Worm (Caenorhabditis elegans) whole organism, mixed stage, embryonic: ENCODE measurements around the gene F13H10.5.

Source experiments
- M03D4.4 ChIP-seq: sonication (generic microtip); optimal IDR thresholded peaks from 2 replicates; lab custom pipeline; 2017; ENCODE audit warnings: mild to moderate bottlenecking, missing genetic modification characterization, missing compliant biosample characterization
- bed-3 ChIP-seq: fragments of 200-800 bp; sonication (Bioruptor generic); optimal IDR thresholded peaks from 3 replicates; lab custom pipeline; 2018; ENCODE audit warnings: mild to moderate bottlenecking, missing genetic modification characterization, moderate library complexity, missing compliant biosample characterization
- blmp-1 ChIP-seq: fragments of 150-350 bp; optimal IDR thresholded peaks from 2 replicates; lab custom pipeline; 2014; ENCODE audit warnings: missing biosample characterization, missing genetic modification characterization
- ceh-39 ChIP-seq: fragments of 150-350 bp; optimal IDR thresholded peaks from 2 replicates; lab custom pipeline; 2014; ENCODE audit warnings: missing biosample characterization, missing genetic modification characterization
- ceh-43 ChIP-seq: fragments of 200-800 bp; sonication (Bioruptor generic); optimal IDR thresholded peaks from 2 replicates; lab custom pipeline; 2018; ENCODE audit warnings: mild to moderate bottlenecking, missing genetic modification characterization, moderate library complexity, missing compliant biosample characterization
- ceh-83 ChIP-seq: fragments of 200-800 bp; sonication (Bioruptor generic); optimal IDR thresholded peaks from 2 replicates; lab custom pipeline; 2018; ENCODE audit warnings: mild to moderate bottlenecking, missing genetic modification characterization, missing compliant biosample characterization
- ces-1 ChIP-seq: fragments of 150-350 bp; optimal IDR thresholded peaks from 2 replicates; lab custom pipeline; 2014; ENCODE audit warnings: missing biosample characterization, missing genetic modification reagents, missing genetic modification characterization
- cnd-1 ChIP-seq: fragments of 200-800 bp; sonication (Bioruptor generic); optimal IDR thresholded peaks from 2 replicates; lab custom pipeline; 2018; ENCODE audit warnings: mild to moderate bottlenecking, missing genetic modification characterization, missing compliant biosample characterization
- drap-1 ChIP-seq: fragments of 200-800 bp; sonication (Bioruptor generic); optimal IDR thresholded peaks from 3 replicates; lab custom pipeline; 2018; ENCODE audit warnings: mild to moderate bottlenecking, missing genetic modification characterization, missing compliant biosample characterization
- elt-1 ChIP-seq: sonication (generic microtip); optimal IDR thresholded peaks from 2 replicates; lab custom pipeline; 2017; ENCODE audit warnings: missing genetic modification characterization, mild to moderate bottlenecking, missing compliant biosample characterization, antibody characterized with exemption, moderate library complexity, borderline replicate concordance; ENCODE audit not compliant: insufficient read depth
- elt-3 ChIP-seq: fragments of 150-350 bp; optimal IDR thresholded peaks from 2 replicates; lab custom pipeline; 2014; ENCODE audit warnings: missing biosample characterization, missing genetic modification characterization
- flh-1 ChIP-seq: fragments of 200-800 bp; sonication (Bioruptor generic); optimal IDR thresholded peaks from 2 replicates; lab custom pipeline; 2018; ENCODE audit warnings: mild to moderate bottlenecking, missing genetic modification characterization, moderate library complexity, missing compliant biosample characterization
- ham-2 ChIP-seq: fragments of 200-800 bp; sonication (Bioruptor generic); optimal IDR thresholded peaks from 2 replicates; lab custom pipeline; 2018; ENCODE audit warnings: mild to moderate bottlenecking, missing genetic modification characterization, missing compliant biosample characterization
- hlh-1 ChIP-seq: fragments of 150-350 bp; optimal IDR thresholded peaks from 2 replicates; lab custom pipeline; 2014; ENCODE audit warnings: missing biosample characterization, missing genetic modification reagents, missing genetic modification characterization
- lin-13 ChIP-seq: fragments of 150-350 bp; optimal IDR thresholded peaks from 2 replicates; lab custom pipeline; 2014; ENCODE audit warnings: missing biosample characterization, missing genetic modification characterization
- lin-32 ChIP-seq: fragments of 200-800 bp; sonication (Bioruptor generic); optimal IDR thresholded peaks from 2 replicates; lab custom pipeline; 2018; ENCODE audit warnings: mild to moderate bottlenecking, missing genetic modification characterization, missing compliant biosample characterization
- lsy-2 ChIP-seq: fragments of 150-350 bp; optimal IDR thresholded peaks from 2 replicates; lab custom pipeline; 2014; ENCODE audit warnings: missing biosample characterization, missing genetic modification characterization
- mab-5 ChIP-seq: fragments of 150-350 bp; optimal IDR thresholded peaks from 2 replicates; lab custom pipeline; 2014; ENCODE audit warnings: missing biosample characterization, missing genetic modification characterization
- mep-1 ChIP-seq: fragments of 150-350 bp; optimal IDR thresholded peaks from 2 replicates; lab custom pipeline; 2017; ENCODE audit warnings: missing biosample characterization, missing genetic modification reagents, missing genetic modification characterization, inconsistent platforms
- mls-2 ChIP-seq: sonication (generic microtip); optimal IDR thresholded peaks from 2 replicates; lab custom pipeline; 2016; ENCODE audit warnings: mild to moderate bottlenecking, missing genetic modification characterization, moderate library complexity, missing compliant biosample characterization
- nhr-12 ChIP-seq: fragments of 150-350 bp; optimal IDR thresholded peaks from 2 replicates; lab custom pipeline; 2014; ENCODE audit warnings: missing biosample characterization, missing genetic modification characterization
- nhr-2 ChIP-seq: fragments of 150-350 bp; optimal IDR thresholded peaks from 2 replicates; lab custom pipeline; 2014; ENCODE audit warnings: missing biosample characterization, missing genetic modification characterization
- nhr-237 ChIP-seq: fragments of 150-350 bp; optimal IDR thresholded peaks from 2 replicates; lab custom pipeline; 2014; ENCODE audit warnings: missing biosample characterization, missing genetic modification characterization
- nhr-28 ChIP-seq: fragments of 150-350 bp; optimal IDR thresholded peaks from 2 replicates; lab custom pipeline; 2014; ENCODE audit warnings: missing biosample characterization, missing genetic modification characterization
- nhr-76 ChIP-seq: sonication (generic microtip); optimal IDR thresholded peaks from 2 replicates; lab custom pipeline; 2017; ENCODE audit warnings: missing biosample characterization, missing genetic modification characterization
- pha-4 ChIP-seq: fragments of 150-350 bp; optimal IDR thresholded peaks from 2 replicates; lab custom pipeline; 2018; ENCODE audit warnings: missing biosample characterization, missing genetic modification reagents, missing genetic modification characterization
- sem-2 ChIP-seq: fragments of 200-800 bp; sonication (Bioruptor generic); optimal IDR thresholded peaks from 2 replicates; lab custom pipeline; 2018; ENCODE audit warnings: mild to moderate bottlenecking, missing genetic modification characterization, missing compliant biosample characterization
- sptf-1 ChIP-seq: sonication (generic microtip); optimal IDR thresholded peaks from 2 replicates; lab custom pipeline; 2017; ENCODE audit warnings: mild to moderate bottlenecking, missing genetic modification characterization, moderate library complexity, missing compliant biosample characterization
- unc-120 ChIP-seq: sonication (generic microtip); optimal IDR thresholded peaks from 2 replicates; lab custom pipeline; 2017; ENCODE audit warnings: missing genetic modification characterization, missing compliant biosample characterization; ENCODE audit not compliant: poor library complexity, severe bottlenecking
- unc-39 ChIP-seq: fragments of 150-350 bp; optimal IDR thresholded peaks from 2 replicates; lab custom pipeline; 2014; ENCODE audit warnings: missing biosample characterization, missing genetic modification characterization
- unc-62 ChIP-seq: fragments of 150-350 bp; optimal IDR thresholded peaks from 2 replicates; lab custom pipeline; 2014; ENCODE audit warnings: missing biosample characterization, missing genetic modification reagents, missing genetic modification characterization
- zip-8 ChIP-seq: fragments of 150-350 bp; optimal IDR thresholded peaks from 2 replicates; lab custom pipeline; 2014; ENCODE audit warnings: missing biosample characterization, missing genetic modification characterization
- ztf-11 ChIP-seq: fragments of 150-350 bp; optimal IDR thresholded peaks from 2 replicates; lab custom pipeline; 2014; ENCODE audit warnings: missing biosample characterization, missing genetic modification characterization

The F13H10.5 gene

ce11 chrIV:10966359-10966758, 24.4 kb upstream of the F13H10.5 start, which contains the start of the genes aqp-3 and Y69E1A.8:
Gene aqp-3 (minus strand): TSS chrIV:10966459.
Gene Y69E1A.8 (plus strand): TSS chrIV:10966604.
- TF ChIP-seq bed-3 (no peak), cnd-1 (tag; lab: Kevin White, UChicago) (no peak), elt-3 (tag; lab: Kevin White, UChicago) (no peak), ceh-39 (tag; lab: Kevin White, UChicago) (no peak), mep-1 (tag; lab: Kevin White, UChicago) (no peak), elt-1 (tag; lab: Kevin White, UChicago) (no peak), ztf-11 (no peak), lsy-2 (no peak), ceh-43 (no peak), unc-39 (tag; lab: Kevin White, UChicago) (no peak), unc-120 (no peak)

ce11 chrIV:10970333-10970732, 20.5 kb upstream of the F13H10.5 start:
- no peak for TF ChIP-seq M03D4.4 (tag; lab: Kevin White, UChicago)
- TF ChIP-seq nhr-237 (tag; lab: Kevin White, UChicago): no peak
- TF ChIP-seq ceh-39 (tag; lab: Kevin White, UChicago): no peak
- no peak for TF ChIP-seq hlh-1 (tag; lab: Kevin White, UChicago)
- TF ChIP-seq mep-1 (tag; lab: Kevin White, UChicago): no peak
- TF ChIP-seq flh-1: no peak
- TF ChIP-seq unc-62: no peak
- TF ChIP-seq ces-1 (GFP tag; lab: Kevin White, UChicago): no peak
- TF ChIP-seq ztf-11: no peak
- TF ChIP-seq cnd-1 (tag; lab: Kevin White, UChicago): no peak
- TF ChIP-seq nhr-76: no peak
- no peak for TF ChIP-seq mab-5 (tag; lab: Kevin White, UChicago)
- TF ChIP-seq unc-120: no peak
- TF ChIP-seq sem-2 (GFP tag; lab: Kevin White, UChicago): no peak
- no peak for TF ChIP-seq mls-2 (tag; lab: Kevin White, UChicago)
- no peak for TF ChIP-seq nhr-12 (tag; lab: Kevin White, UChicago)
- TF ChIP-seq blmp-1 (tag; lab: Kevin White, UChicago): no peak
- TF ChIP-seq ceh-83 (GFP tag; lab: Kevin White, UChicago): no peak

- TF ChIP-seq mls-2 (tag; lab: Kevin White, UChicago): no peak
- no peak for TF ChIP-seq elt-3 (tag; lab: Kevin White, UChicago)
- no peak for TF ChIP-seq zip-8 (tag; lab: Kevin White, UChicago)
- TF ChIP-seq hlh-1 (tag; lab: Kevin White, UChicago): no peak
- no peak for TF ChIP-seq lin-13
- TF ChIP-seq nhr-76: no peak
- no peak for TF ChIP-seq nhr-12 (tag; lab: Kevin White, UChicago)
- TF ChIP-seq sptf-1 (tag; lab: Kevin White, UChicago): no peak
- no peak for TF ChIP-seq ces-1 (GFP tag; lab: Kevin White, UChicago)
- TF ChIP-seq nhr-237 (tag; lab: Kevin White, UChicago): no peak
- TF ChIP-seq, all 35 proteins: peak for 0
Measured at ce11 chrIV:10970767-10971166, 20.0 kb upstream of the F13H10.5 start.

ce11 chrIV:10971636-10972199, 19.1 kb upstream of the F13H10.5 start:
- no peak for TF ChIP-seq nhr-2
- no peak for TF ChIP-seq hlh-1 (tag; lab: Kevin White, UChicago)
- TF ChIP-seq ham-2 (GFP tag; lab: Kevin White, UChicago): no peak
- no peak for TF ChIP-seq pha-4 (tag; lab: Kevin White, UChicago)
- TF ChIP-seq elt-3 (tag; lab: Kevin White, UChicago): no peak
- TF ChIP-seq nhr-76: no peak
- TF ChIP-seq sem-2 (GFP tag; lab: Kevin White, UChicago): no peak
- no peak for TF ChIP-seq cnd-1 (tag; lab: Kevin White, UChicago)
- no peak for TF ChIP-seq lin-32 (GFP tag; lab: Kevin White, UChicago)
- no peak for TF ChIP-seq drap-1 (GFP tag; lab: Kevin White, UChicago)
- no peak for TF ChIP-seq nhr-28 (tag; lab: Kevin White, UChicago)
- no peak for TF ChIP-seq elt-1 (tag; lab: Kevin White, UChicago)
